Worm (Caenorhabditis elegans) whole organism, young adult: ENCODE measurements around the gene cyp-33C2.

Source experiments
- ccch-3 ChIP-seq: fragments of 200-800 bp; sonication (Bioruptor generic); optimal IDR thresholded peaks from 2 replicates; lab custom pipeline; 2018; ENCODE audit warnings: mild to moderate bottlenecking, missing genetic modification characterization, missing compliant biosample characterization
- egrh-3 ChIP-seq: fragments of 200-800 bp; sonication (Bioruptor generic); IDR thresholded peaks from 2 replicates; pipeline ENCODE4 v1.3.6; 2022; ENCODE audit warnings: missing genetic modification reagents, missing genetic modification characterization, missing compliant biosample characterization
- lsl-1 ChIP-seq: fragments of 200-800 bp; sonication (Bioruptor generic); optimal IDR thresholded peaks from 2 replicates; lab custom pipeline; 2018; ENCODE audit warnings: mild to moderate bottlenecking, missing genetic modification characterization, moderate library complexity, missing compliant biosample characterization
- sdz-38 ChIP-seq: sonication (generic microtip); optimal IDR thresholded peaks from 2 replicates; lab custom pipeline; 2016; ENCODE audit warnings: missing genotype, missing genetic modification characterization, missing compliant biosample characterization
- snpc-1.1 ChIP-seq: sonication (generic microtip); optimal IDR thresholded peaks from 2 replicates; lab custom pipeline; 2017; ENCODE audit warnings: missing genetic modification characterization, mild to moderate bottlenecking, missing compliant biosample characterization, antibody characterized with exemption, moderate library complexity, missing genotype, missing genetic modification reagents; ENCODE audit not compliant: insufficient read depth
- snpc-4 ChIP-seq, 5 experiments: fragments of 150-350 bp in 1 of 5; sonication (generic microtip) in 4 of 5; optimal IDR thresholded peaks; 2 replicates each; lab custom pipeline; 2014 to 2018; ENCODE audit warnings: missing genetic modification characterization in 5 of 5, missing biosample characterization in 3 of 5, antibody characterized with exemption in 2 of 5, mild to moderate bottlenecking in 2 of 5, missing compliant biosample characterization in 2 of 5, missing genotype in 2 of 5, moderate library complexity in 2 of 5, missing genetic modification reagents in 1 of 5
- unc-62 ChIP-seq: fragments of 150-350 bp; optimal IDR thresholded peaks from 2 replicates; lab custom pipeline; 2014; ENCODE audit warnings: missing biosample characterization, missing genetic modification reagents, missing genetic modification characterization
- zfh-2 ChIP-seq: fragments of 200-800 bp; sonication (Bioruptor generic); conservative IDR thresholded peaks from 2 replicates; pipeline ENCODE4 v1.3.6; 2022; ENCODE audit warnings: missing genetic modification reagents, missing genetic modification characterization, missing compliant biosample characterization

DNA sequence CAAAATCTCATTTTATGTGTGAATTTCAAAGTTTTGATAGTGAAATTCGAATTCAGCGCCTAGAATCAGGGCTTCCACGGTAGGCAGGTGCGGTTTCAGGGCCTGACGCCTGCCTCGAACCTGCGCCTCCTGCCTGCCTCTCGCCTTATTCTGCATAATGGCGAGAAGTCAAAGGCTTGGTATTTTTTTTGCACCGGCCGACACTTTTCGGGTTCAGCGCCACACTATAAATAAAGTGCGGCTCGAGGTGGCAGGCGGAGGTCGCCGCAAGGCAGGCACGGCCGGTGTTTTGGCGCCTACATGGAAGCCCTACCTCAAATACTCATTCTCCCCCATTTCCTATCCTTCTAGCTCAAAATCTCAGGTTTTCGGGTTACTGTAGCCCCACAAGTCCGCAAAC lies 17.1 kb downstream of the cyp-33C2 start:
- no peak for TF ChIP-seq snpc-1.1 (tag; lab: Kevin White, UChicago)
- no peak for TF ChIP-seq lsl-1 (GFP tag; lab: Kevin White, UChicago)
- TF ChIP-seq sdz-38 (tag; lab: Kevin White, UChicago) = no peak
- TF ChIP-seq egrh-3 (GFP tag; lab: Robert Waterston, UW) = no peak
- no peak for TF ChIP-seq snpc-4 (GFP tag; optimal IDR thresholded peaks at IDR 0.05; lab: Kevin White, UChicago)
- no peak for TF ChIP-seq snpc-4 (tag; optimal IDR thresholded peaks at IDR 0.05; lab: Kevin White, UChicago)
- TF ChIP-seq unc-62 (GFP tag; lab: Kevin White, UChicago) = no peak
- peak; percentile 63 for TF ChIP-seq zfh-2
- TF ChIP-seq ccch-3 (GFP tag; lab: Kevin White, UChicago) = no peak
